Worm (Caenorhabditis elegans) whole organism, L4 larva: ENCODE data around the gene dpy-10.

Experiments
- R02D3.7 ChIP-seq: fragments of 150-350 bp; sonication (generic microtip); optimal IDR thresholded peaks from 3 replicates; lab custom pipeline; 2014; ENCODE audit warnings: missing biosample characterization, missing genetic modification characterization
- T20F7.1 ChIP-seq: fragments of 200-800 bp; sonication (Bioruptor generic); optimal IDR thresholded peaks from 2 replicates; lab custom pipeline; 2018; ENCODE audit warnings: mild to moderate bottlenecking, missing genetic modification characterization, missing compliant biosample characterization
- Y105C5A.15 ChIP-seq: fragments of 200-800 bp; sonication (Bioruptor generic); IDR thresholded peaks from 2 replicates; pipeline ENCODE4 v1.3.6; 2022; ENCODE audit warnings: missing genetic modification characterization, missing compliant biosample characterization
- Y48G9A.11 ChIP-seq: fragments of 200-800 bp; sonication (Bioruptor generic); IDR thresholded peaks from 2 replicates; pipeline ENCODE4 v1.3.6; 2022; ENCODE audit warnings: missing genetic modification reagents, missing genetic modification characterization, missing compliant biosample characterization
- Y75B8A.6 ChIP-seq: fragments of 200-800 bp; sonication (Bioruptor generic); IDR thresholded peaks from 2 replicates; pipeline ENCODE4 v1.3.6; 2022; ENCODE audit warnings: missing genetic modification reagents, missing genetic modification characterization, missing compliant biosample characterization
- ZK337.2 ChIP-seq: fragments of 200-800 bp; sonication (Bioruptor generic); IDR thresholded peaks from 2 replicates; pipeline ENCODE4 v1.3.6; 2022; ENCODE audit warnings: missing genetic modification reagents, missing genetic modification characterization, missing compliant biosample characterization
- ZK546.5 ChIP-seq, 2 experiments: sonication (generic microtip); optimal IDR thresholded peaks; 2 replicates each; lab custom pipeline; 2017; ENCODE audit warnings: missing biosample characterization in 2 of 2, missing genetic modification characterization in 2 of 2
- aha-1 ChIP-seq: fragments of 150-350 bp; peaks from one replicate; lab custom pipeline; 2014; ENCODE audit warnings: missing biosample characterization, missing genetic modification characterization
- attf-4 ChIP-seq: sonication (generic microtip); optimal IDR thresholded peaks from 3 replicates; lab custom pipeline; 2017; ENCODE audit warnings: missing biosample characterization, missing genetic modification characterization
- ceh-44 ChIP-seq: fragments of 200-800 bp; sonication (Bioruptor generic); IDR thresholded peaks from 2 replicates; pipeline ENCODE4 v1.3.6; 2022; ENCODE audit warnings: missing genetic modification reagents, missing genetic modification characterization, missing compliant biosample characterization
- ceh-62 ChIP-seq: sonication (generic microtip); optimal IDR thresholded peaks from 2 replicates; lab custom pipeline; 2017; ENCODE audit warnings: missing biosample characterization, missing genetic modification characterization
- ces-1 ChIP-seq: fragments of 150-350 bp; sonication (generic microtip); optimal IDR thresholded peaks from 4 replicates; lab custom pipeline; 2014; ENCODE audit warnings: missing biosample characterization, missing genetic modification reagents, missing genetic modification characterization
- cey-2 ChIP-seq: sonication (generic microtip); optimal IDR thresholded peaks from 3 replicates; lab custom pipeline; 2017; ENCODE audit warnings: missing genetic modification characterization, mild to moderate bottlenecking, missing compliant biosample characterization, antibody characterized with exemption, borderline replicate concordance; ENCODE audit not compliant: insufficient read depth
- ctbp-1 ChIP-seq: fragments of 200-800 bp; sonication (Bioruptor generic); IDR thresholded peaks from 2 replicates; pipeline ENCODE4 v1.3.6; 2022; ENCODE audit warnings: missing genetic modification reagents, missing genetic modification characterization, missing compliant biosample characterization
- daf-8 ChIP-seq: fragments of 200-800 bp; sonication (Bioruptor generic); IDR thresholded peaks from 2 replicates; pipeline ENCODE4 v1.3.6; 2022; ENCODE audit warnings: missing genetic modification characterization, missing compliant biosample characterization
- dve-1 ChIP-seq: sonication (generic microtip); optimal IDR thresholded peaks from 2 replicates; lab custom pipeline; 2017; ENCODE audit warnings: antibody characterized with exemption, mild to moderate bottlenecking, missing genetic modification characterization, missing compliant biosample characterization; ENCODE audit not compliant: insufficient read depth
- egl-43 ChIP-seq: fragments of 200-800 bp; sonication (Bioruptor generic); IDR thresholded peaks from 2 replicates; pipeline ENCODE4 v1.3.6; 2022; ENCODE audit warnings: missing genetic modification reagents, missing genetic modification characterization, missing compliant biosample characterization
- fkh-10 ChIP-seq: fragments of 150-350 bp; optimal IDR thresholded peaks from 2 replicates; lab custom pipeline; 2014; ENCODE audit warnings: missing biosample characterization, missing genetic modification reagents, missing genetic modification characterization
- fos-1 ChIP-seq: fragments of 150-350 bp; optimal IDR thresholded peaks from 2 replicates; lab custom pipeline; 2014; ENCODE audit warnings: missing biosample characterization, missing genetic modification characterization
- gei-8 ChIP-seq: fragments of 200-800 bp; sonication (Bioruptor generic); optimal IDR thresholded peaks from 2 replicates; lab custom pipeline; 2018; ENCODE audit warnings: mild to moderate bottlenecking, missing genetic modification characterization, missing compliant biosample characterization
- hlh-11 ChIP-seq: fragments of 200-800 bp; sonication (Bioruptor generic); optimal IDR thresholded peaks from 2 replicates; lab custom pipeline; 2018; ENCODE audit warnings: mild to moderate bottlenecking, missing genetic modification characterization, missing compliant biosample characterization
- hmg-1.1 ChIP-seq: fragments of 200-800 bp; sonication (Bioruptor generic); IDR thresholded peaks from 2 replicates; pipeline ENCODE4 v1.3.6; 2022; ENCODE audit warnings: missing genetic modification reagents, missing genetic modification characterization, missing compliant biosample characterization
- lin-15B ChIP-seq: fragments of 150-350 bp; sonication (generic microtip); optimal IDR thresholded peaks from 3 replicates; lab custom pipeline; 2014; ENCODE audit warnings: missing biosample characterization, missing genetic modification characterization
- lin-38 ChIP-seq: fragments of 200-800 bp; sonication (Bioruptor generic); IDR thresholded peaks from 2 replicates; pipeline ENCODE4 v1.3.6; 2022; ENCODE audit warnings: missing genetic modification reagents, missing genetic modification characterization, missing compliant biosample characterization
- mep-1 ChIP-seq: fragments of 150-350 bp; sonication (generic microtip); optimal IDR thresholded peaks from 3 replicates; lab custom pipeline; 2014; ENCODE audit warnings: missing biosample characterization, missing genetic modification characterization
- mxl-3 ChIP-seq: fragments of 200-800 bp; sonication (Bioruptor generic); optimal IDR thresholded peaks from 2 replicates; lab custom pipeline; 2018; ENCODE audit warnings: mild to moderate bottlenecking, missing genetic modification characterization, missing compliant biosample characterization
- nhr-11 ChIP-seq: fragments of 150-350 bp; optimal IDR thresholded peaks from 2 replicates; lab custom pipeline; 2014; ENCODE audit warnings: missing biosample characterization, missing genetic modification characterization
- nhr-25 ChIP-seq: sonication (generic microtip); optimal IDR thresholded peaks from 2 replicates; lab custom pipeline; 2017; ENCODE audit warnings: missing genetic modification characterization, mild to moderate bottlenecking, missing compliant biosample characterization, antibody characterized with exemption, moderate library complexity, borderline replicate concordance; ENCODE audit not compliant: insufficient read depth
- nhr-42 ChIP-seq: fragments of 200-800 bp; sonication (Bioruptor generic); IDR thresholded peaks from 2 replicates; pipeline ENCODE4 v1.3.6; 2022; ENCODE audit warnings: missing genetic modification characterization, missing compliant biosample characterization
- nhr-48 ChIP-seq: sonication (generic microtip); optimal IDR thresholded peaks from 2 replicates; lab custom pipeline; 2016; ENCODE audit warnings: mild to moderate bottlenecking, missing genetic modification characterization, missing compliant biosample characterization
- pha-4 ChIP-seq, 2 experiments: fragments of 150-350 bp in 1 of 2; fragments of 200-800 bp in 1 of 2; sonication (Bioruptor generic) in 1 of 2; IDR thresholded peaks in 1 of 2; optimal IDR thresholded peaks in 1 of 2; 2 replicates each; pipeline versions ENCODE4 v1.3.6 to Lab custom; 2014 to 2022; ENCODE audit warnings: missing genetic modification characterization in 2 of 2, missing genetic modification reagents in 2 of 2, missing biosample characterization in 1 of 2, missing compliant biosample characterization in 1 of 2
- php-3 ChIP-seq: fragments of 200-800 bp; sonication (Bioruptor generic); IDR thresholded peaks from 2 replicates; pipeline ENCODE4 v1.3.6; 2022; ENCODE audit warnings: missing genetic modification reagents, missing genetic modification characterization, missing compliant biosample characterization
- pqm-1 ChIP-seq: sonication (generic microtip); optimal IDR thresholded peaks from 2 replicates; lab custom pipeline; 2017; ENCODE audit warnings: missing biosample characterization, missing genetic modification characterization
- rbr-2 ChIP-seq: sonication (generic microtip); optimal IDR thresholded peaks from 2 replicates; lab custom pipeline; 2016; ENCODE audit warnings: missing genotype, missing genetic modification characterization, missing compliant biosample characterization
- set-16 ChIP-seq: fragments of 200-800 bp; sonication (Bioruptor generic); IDR thresholded peaks from 2 replicates; pipeline ENCODE4 v1.3.6; 2022; ENCODE audit warnings: missing genetic modification reagents, missing genetic modification characterization, missing compliant biosample characterization
- skn-1 ChIP-seq: fragments of 150-350 bp; optimal IDR thresholded peaks from 2 replicates; lab custom pipeline; 2014; ENCODE audit warnings: missing biosample characterization, missing genetic modification characterization
- snpc-1.2 ChIP-seq: fragments of 200-800 bp; sonication (Bioruptor generic); IDR thresholded peaks from 2 replicates; pipeline ENCODE4 v1.3.6; 2022; ENCODE audit warnings: missing genetic modification reagents, missing genetic modification characterization, missing compliant biosample characterization
- spr-3 ChIP-seq: fragments of 200-800 bp; sonication (Bioruptor generic); optimal IDR thresholded peaks from 2 replicates; lab custom pipeline; 2018; ENCODE audit warnings: mild to moderate bottlenecking, missing genetic modification characterization, missing compliant biosample characterization
- tra-1 ChIP-seq: fragments of 200-800 bp; sonication (Bioruptor generic); IDR thresholded peaks from 2 replicates; pipeline ENCODE4 v1.3.6; 2022; ENCODE audit warnings: missing genetic modification reagents, missing genetic modification characterization, missing compliant biosample characterization
- unc-39 ChIP-seq: sonication (generic microtip); optimal IDR thresholded peaks from 2 replicates; lab custom pipeline; 2017; ENCODE audit warnings: missing biosample characterization, missing genetic modification characterization
- unc-62 ChIP-seq, 3 experiments: fragments of 150-350 bp in 1 of 3; sonication (generic microtip); optimal IDR thresholded peaks in 2 of 3; peaks in 1 of 3; 1 replicate in 1 of 3; 2 replicates in 2 of 3; lab custom pipeline; 2014 to 2017; ENCODE audit warnings: missing biosample characterization in 3 of 3, missing genetic modification characterization in 3 of 3, missing genetic modification reagents in 3 of 3, missing genotype in 1 of 3
- zfp-3 ChIP-seq: fragments of 200-800 bp; sonication (Bioruptor generic); conservative IDR thresholded peaks from 2 replicates; pipeline ENCODE4 v1.3.6; 2022; ENCODE audit warnings: missing genetic modification reagents, missing genetic modification characterization, missing compliant biosample characterization
- zip-11 ChIP-seq: fragments of 200-800 bp; sonication (Bioruptor generic); IDR thresholded peaks from 2 replicates; pipeline ENCODE4 v1.3.6; 2022; ENCODE audit warnings: missing genetic modification characterization, missing compliant biosample characterization
- ztf-7 ChIP-seq: fragments of 150-350 bp; optimal IDR thresholded peaks from 2 replicates; lab custom pipeline; 2014; ENCODE audit warnings: missing biosample characterization, missing genetic modification characterization

Gene dpy-10

DNA sequence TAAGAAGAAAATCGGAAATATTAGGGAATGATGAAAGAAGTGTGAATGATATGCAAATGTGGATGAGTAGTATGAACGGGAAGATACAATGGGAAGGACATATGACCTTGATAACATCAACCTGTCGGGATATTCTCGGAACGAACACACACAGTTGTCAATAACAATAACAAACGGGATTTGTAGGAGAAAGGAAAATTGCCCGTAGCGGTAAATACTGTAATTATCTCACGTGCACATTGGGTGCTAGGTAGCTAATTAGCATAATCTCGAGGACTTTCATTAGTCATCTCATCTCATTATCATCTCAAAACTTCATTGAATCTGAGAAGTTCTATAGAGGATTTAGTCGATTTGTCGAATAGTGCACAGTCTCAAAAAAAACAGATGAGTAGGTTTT is 976 bp upstream of the dpy-10 start:
- TF ChIP-seq ZK337.2 (GFP tag; lab: Robert Waterston, UW) (no peak), aha-1 (tag; lab: Kevin White, UChicago) (peak; percentile 45)

DNA sequence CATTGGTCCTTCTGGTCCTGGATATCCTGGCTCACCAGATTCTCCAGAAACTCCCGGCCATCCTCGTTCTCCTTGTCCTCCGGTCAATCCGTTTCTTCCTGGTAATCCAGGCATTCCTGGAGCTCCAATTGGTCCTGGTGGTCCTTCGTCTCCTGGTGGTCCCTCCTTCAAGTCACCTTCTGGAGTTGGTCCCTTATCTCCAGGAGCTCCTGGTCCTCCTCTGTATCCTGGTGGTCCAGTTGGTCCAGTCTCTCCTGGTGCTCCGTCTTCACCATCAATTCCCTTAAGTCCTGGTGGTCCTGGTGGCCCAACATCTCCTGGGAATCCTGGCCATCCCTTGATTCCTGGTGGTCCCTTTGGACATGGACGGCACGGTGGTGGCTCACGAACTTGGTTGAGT is 1.4 kb downstream of the dpy-10 start:
- TF ChIP-seq aha-1 (tag; lab: Kevin White, UChicago) (peak; percentile 11), unc-39 (tag; lab: Kevin White, UChicago) (no peak), set-16 (GFP tag; lab: Robert Waterston, UW) (peak; percentile 74; the same call in 1 of the 2 replicates), egl-43 (0 out of 2 replicates have a peak, but pooled peaks have one; percentile 3)

DNA sequence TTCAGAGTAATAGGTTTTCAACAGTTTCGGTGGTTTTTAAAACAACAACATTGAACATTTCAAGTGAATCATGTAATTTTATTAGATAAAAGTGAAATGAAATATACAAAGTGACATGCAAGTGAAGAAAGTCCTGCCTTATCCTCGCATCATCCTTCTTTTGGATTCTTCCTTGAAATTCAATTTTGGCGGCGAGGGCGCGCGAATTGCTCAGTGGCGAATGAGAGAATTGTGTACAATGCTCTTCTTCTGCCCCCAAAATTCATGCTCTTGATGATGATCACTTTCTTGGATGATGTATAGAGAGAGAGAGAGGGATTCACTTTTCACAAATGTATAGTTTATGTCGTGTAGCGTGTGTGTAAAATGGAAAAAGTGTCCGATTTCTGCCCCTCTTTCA is 2.3 kb downstream of the dpy-10 start:
- no peak for TF ChIP-seq rbr-2 (tag; lab: Kevin White, UChicago)
- TF ChIP-seq skn-1 (tag; lab: Kevin White, UChicago) = no peak
- peak; percentile 69 for TF ChIP-seq fkh-10 (GFP tag; lab: Kevin White, UChicago)
- peak; percentile 49 for TF ChIP-seq ces-1 (GFP tag; lab: Kevin White, UChicago)
- TF ChIP-seq mxl-3 (GFP tag; lab: Kevin White, UChicago) = no peak
- peak; percentile 59; the same call in 1 of the 2 replicates for TF ChIP-seq ctbp-1 (GFP tag; lab: Robert Waterston, UW)

DNA sequence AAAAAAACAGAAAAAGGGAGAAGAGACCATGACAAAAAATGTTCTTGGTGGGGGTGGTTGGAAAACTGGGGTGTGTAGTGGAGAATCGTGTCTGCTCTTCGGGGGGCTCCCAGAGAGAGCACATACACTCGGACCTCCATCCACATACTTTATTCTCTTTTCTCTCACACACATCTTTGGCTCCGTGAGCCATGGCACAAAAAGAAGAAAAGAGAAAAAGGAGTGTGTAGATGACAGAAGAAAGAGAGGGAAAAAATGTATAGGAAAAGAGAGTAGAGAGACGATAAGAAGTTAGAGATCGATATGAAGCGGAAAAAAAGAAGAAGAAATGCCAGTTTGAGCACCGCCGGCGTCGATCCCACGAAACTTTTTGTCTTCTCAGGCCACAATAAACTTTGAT is 3.0 kb downstream of the dpy-10 start:
- no peak for TF ChIP-seq ZK546.5 (tag; optimal IDR thresholded peaks at IDR 0.05; lab: Kevin White, UChicago)
- no peak for TF ChIP-seq Y48G9A.11 (GFP tag; lab: Robert Waterston, UW)
- peak; percentile 25 for TF ChIP-seq rbr-2 (tag; lab: Kevin White, UChicago)
- no peak for TF ChIP-seq zip-11
- no peak for TF ChIP-seq pha-4 (GFP tag; IDR thresholded peaks at IDR 0.05; lab: Robert Waterston, UW)
- no peak for TF ChIP-seq pha-4 (tag; optimal IDR thresholded peaks at IDR 0.05; lab: Kevin White, UChicago)
- TF ChIP-seq tra-1 = peak; percentile 35; the same call in 1 of the 2 replicates
- no peak for TF ChIP-seq php-3
- no peak for TF ChIP-seq gei-8
- no peak for TF ChIP-seq dve-1 (tag; lab: Kevin White, UChicago)
- TF ChIP-seq T20F7.1 = no peak
- TF ChIP-seq pqm-1 (tag; lab: Kevin White, UChicago) = no peak
- TF ChIP-seq ceh-44 (GFP tag; lab: Robert Waterston, UW) = no peak
- TF ChIP-seq daf-8 (GFP tag; lab: Robert Waterston, UW) = no peak
- no peak for TF ChIP-seq hlh-11 (tag; lab: Kevin White, UChicago)
- no peak for TF ChIP-seq aha-1 (tag; lab: Kevin White, UChicago)
- no peak for TF ChIP-seq cey-2 (tag; lab: Kevin White, UChicago)
- TF ChIP-seq nhr-48 (tag; lab: Kevin White, UChicago) = no peak
- no peak for TF ChIP-seq Y75B8A.6 (GFP tag; lab: Robert Waterston, UW)
- TF ChIP-seq snpc-1.2 = no peak
- peak; percentile 54 for TF ChIP-seq hmg-1.1 (GFP tag; lab: Robert Waterston, UW)
- 0 out of 2 replicates have a peak, but pooled peaks have one; percentile 12 for TF ChIP-seq ZK337.2 (GFP tag; lab: Robert Waterston, UW)
- TF ChIP-seq zfp-3 (GFP tag; lab: Robert Waterston, UW) = no peak
- TF ChIP-seq ctbp-1 (GFP tag; lab: Robert Waterston, UW) = peak; percentile 62
- TF ChIP-seq ceh-62 (tag; lab: Kevin White, UChicago) = no peak
- no peak for TF ChIP-seq spr-3 (GFP tag; lab: Kevin White, UChicago)
- peak; percentile 77 for TF ChIP-seq mep-1 (tag; lab: Kevin White, UChicago)
- no peak for TF ChIP-seq ztf-7
- TF ChIP-seq lin-38 = no peak
- TF ChIP-seq R02D3.7 (tag; lab: Kevin White, UChicago) = no peak
- TF ChIP-seq attf-4 (tag; lab: Kevin White, UChicago) = no peak
- peak; percentile 47 for TF ChIP-seq nhr-11 (tag; lab: Kevin White, UChicago)
- TF ChIP-seq nhr-42 = no peak
- TF ChIP-seq Y105C5A.15 (GFP tag; lab: Robert Waterston, UW) = no peak
- TF ChIP-seq lin-15B (tag; lab: Kevin White, UChicago) = no peak
- TF ChIP-seq nhr-25 (tag; lab: Kevin White, UChicago) = no peak
- TF ChIP-seq fos-1 (tag; lab: Kevin White, UChicago) = no peak
- peak in 1 of 2 experiments; percentile 97 for TF ChIP-seq unc-62 (GFP tag; optimal IDR thresholded peaks at IDR 0.05 in 1 of 2; lab: Kevin White, UChicago)
- no peak for TF ChIP-seq unc-62 (tag; optimal IDR thresholded peaks at IDR 0.05; lab: Kevin White, UChicago)
